Fruit fly (Drosophila melanogaster): ENCODE measurements around the gene Prosalpha2.

Prosalpha2 gene

dm6 chr3R:12425510-12426309 lies 5.4 kb upstream of the Prosalpha2 start, which contains the start of gene Pp1-87B (continued):
- peak; percentile 56 for TF ChIP-seq Meics (GFP tag; optimal IDR thresholded peaks at IDR 0.05)
- peak; percentile 75 for TF ChIP-seq Sry-δ (GFP tag; optimal IDR thresholded peaks at IDR 0.05)
- peak; percentile 32 for TF ChIP-seq Side (GFP tag; optimal IDR thresholded peaks at IDR 0.05)
- peak; percentile 100 for TF ChIP-seq Sin3A (optimal IDR thresholded peaks at IDR 0.05)
- no peak for TF ChIP-seq NC2α (GFP tag; optimal IDR thresholded peaks at IDR 0.05)
- peak; percentile 39 for TF ChIP-seq CG30403 (GFP tag; optimal IDR thresholded peaks at IDR 0.05)
- TF ChIP-seq lola (GFP tag; optimal IDR thresholded peaks at IDR 0.05): peak in 1 of 3 experiments; percentile 28
- TF ChIP-seq bbx (GFP tag; IDR thresholded peaks at IDR 0.05; ENCODE audit: partially characterized antibody): no peak
- TF ChIP-seq CG4730 (GFP tag; IDR thresholded peaks at IDR 0.05): no peak
- TF ChIP-seq caup (GFP tag; optimal IDR thresholded peaks at IDR 0.05; ENCODE audit: severe bottlenecking): peak; percentile 28
- TF ChIP-seq CG2202 (tag; optimal IDR thresholded peaks at IDR 0.05): no peak
- peak in 1 of 2 experiments; percentile 8 for TF ChIP-seq crp (GFP tag; optimal IDR thresholded peaks at IDR 0.05)
- TF ChIP-seq Usf (GFP tag; optimal IDR thresholded peaks at IDR 0.05): peak; percentile 29
- no peak for TF ChIP-seq dmrt11E (tag; optimal IDR thresholded peaks at IDR 0.05)
- TF ChIP-seq rib (GFP tag; IDR thresholded peaks at IDR 0.05): no peak
- no peak for TF ChIP-seq pho (GFP tag; optimal IDR thresholded peaks at IDR 0.05)
- TF ChIP-seq wdn (GFP tag; IDR thresholded peaks at IDR 0.05): no peak
- TF ChIP-seq ro (GFP tag; IDR thresholded peaks at IDR 0.05): no peak
- TF ChIP-seq CG11247 (GFP tag; IDR thresholded peaks at IDR 0.05): no peak
- TF ChIP-seq CG10274 (GFP tag; optimal IDR thresholded peaks at IDR 0.05): no peak
- TF ChIP-seq CG7556 (GFP tag; optimal IDR thresholded peaks at IDR 0.05): no peak
- TF ChIP-seq vvl (GFP tag; IDR thresholded peaks at IDR 0.05): peak; percentile 25; the same call in 1 of the 2 replicates
- TF ChIP-seq CG8765 (GFP tag; IDR thresholded peaks at IDR 0.05): no peak
- no peak for TF ChIP-seq CG15011 (GFP tag; optimal IDR thresholded peaks at IDR 0.05)
- TF ChIP-seq CG15269 (tag; optimal IDR thresholded peaks at IDR 0.05): no peak
- no peak for TF ChIP-seq CG31388 (GFP tag; optimal IDR thresholded peaks at IDR 0.05)
- no peak for TF ChIP-seq Lpt (GFP tag; optimal IDR thresholded peaks at IDR 0.05)
- no peak for TF ChIP-seq HLH3B (GFP tag; IDR thresholded peaks at IDR 0.05)
- no peak for TF ChIP-seq CG3407 (GFP tag; optimal IDR thresholded peaks at IDR 0.05)
- no peak for TF ChIP-seq dmrt99B (tag; optimal IDR thresholded peaks at IDR 0.05)
- no peak for TF ChIP-seq Antp (GFP tag; optimal IDR thresholded peaks at IDR 0.05)
- TF ChIP-seq sug (tag; optimal IDR thresholded peaks at IDR 0.05): peak; percentile 55
- peak; percentile 88 to 99 for TF ChIP-seq insv (GFP tag; optimal IDR thresholded peaks at IDR 0.05)
- TF ChIP-seq al (GFP tag; IDR thresholded peaks at IDR 0.05): no peak
- no peak for TF ChIP-seq CG14050 (GFP tag; IDR thresholded peaks at IDR 0.05)
- no peak for TF ChIP-seq nom (GFP tag; optimal IDR thresholded peaks at IDR 0.05)
- TF ChIP-seq chif (GFP tag; optimal IDR thresholded peaks at IDR 0.05): peak in 1 of 2 experiments; percentile 1
- no peak for TF ChIP-seq CG13624 (GFP tag; optimal IDR thresholded peaks at IDR 0.05)
- no peak for TF ChIP-seq CG8944 (GFP tag; optimal IDR thresholded peaks at IDR 0.05)
- peak; percentile 49 for TF ChIP-seq CG9797 (GFP tag; optimal IDR thresholded peaks at IDR 0.05)
- no peak for TF ChIP-seq Neu2 (GFP tag; optimal IDR thresholded peaks at IDR 0.05; ENCODE audit: borderline replicate concordance)
- TF ChIP-seq CG10654 (GFP tag; optimal IDR thresholded peaks at IDR 0.05): no peak
- TF ChIP-seq CG12219 (GFP tag; optimal IDR thresholded peaks at IDR 0.05): no peak
- no peak for TF ChIP-seq grn (GFP tag; optimal IDR thresholded peaks at IDR 0.05)
- TF ChIP-seq CG6765 (GFP tag; optimal IDR thresholded peaks at IDR 0.05): no peak
- TF ChIP-seq CG15073 (GFP tag; optimal IDR thresholded peaks at IDR 0.05): no peak
- TF ChIP-seq emc (GFP tag; optimal IDR thresholded peaks at IDR 0.05): no peak
- no peak for TF ChIP-seq br (optimal IDR thresholded peaks at IDR 0.05)
- TF ChIP-seq CG1602 (GFP tag; optimal IDR thresholded peaks at IDR 0.05): no peak
- TF ChIP-seq Camta (GFP tag; optimal IDR thresholded peaks at IDR 0.05): peak; percentile 13
- TF ChIP-seq jumu (GFP tag; optimal IDR thresholded peaks at IDR 0.05): peak; percentile 76

Measured in whole organism, embryonic.